Worm (Caenorhabditis elegans) whole organism, L4 larva: ENCODE results near the gene Y53C12B.1.

Experiments
- F37D6.2 ChIP-seq: sonication (generic microtip); optimal IDR thresholded peaks from 2 replicates; lab custom pipeline; 2016; ENCODE audit warnings: mild to moderate bottlenecking, missing genetic modification characterization, missing compliant biosample characterization
- F49E8.2 ChIP-seq: sonication (generic microtip); optimal IDR thresholded peaks from 2 replicates; lab custom pipeline; 2016; ENCODE audit warnings: missing compliant biosample characterization, mild to moderate bottlenecking, missing genetic modification characterization, borderline replicate concordance
- Y105C5A.15 ChIP-seq: fragments of 200-800 bp; sonication (Bioruptor generic); IDR thresholded peaks from 2 replicates; pipeline ENCODE4 v1.3.6; 2022; ENCODE audit warnings: missing genetic modification characterization, missing compliant biosample characterization
- Y48G9A.11 ChIP-seq: fragments of 200-800 bp; sonication (Bioruptor generic); IDR thresholded peaks from 2 replicates; pipeline ENCODE4 v1.3.6; 2022; ENCODE audit warnings: missing genetic modification reagents, missing genetic modification characterization, missing compliant biosample characterization
- Y75B8A.6 ChIP-seq: fragments of 200-800 bp; sonication (Bioruptor generic); IDR thresholded peaks from 2 replicates; pipeline ENCODE4 v1.3.6; 2022; ENCODE audit warnings: missing genetic modification reagents, missing genetic modification characterization, missing compliant biosample characterization
- aha-1 ChIP-seq: fragments of 150-350 bp; peaks from one replicate; lab custom pipeline; 2014; ENCODE audit warnings: missing biosample characterization, missing genetic modification characterization
- arid-1 ChIP-seq: fragments of 200-800 bp; sonication (Bioruptor generic); conservative IDR thresholded peaks from 2 replicates; pipeline ENCODE4 v1.3.6; 2022; ENCODE audit warnings: missing genetic modification reagents, missing genetic modification characterization, missing compliant biosample characterization
- ceh-32 ChIP-seq: sonication (generic microtip); optimal IDR thresholded peaks from 2 replicates; lab custom pipeline; 2016; ENCODE audit warnings: mild to moderate bottlenecking, missing genetic modification characterization, missing compliant biosample characterization; ENCODE audit not compliant: poor library complexity
- ceh-82 ChIP-seq: sonication (generic microtip); optimal IDR thresholded peaks from 2 replicates; lab custom pipeline; 2017; ENCODE audit warnings: missing biosample characterization, missing genetic modification characterization
- daf-8 ChIP-seq: fragments of 200-800 bp; sonication (Bioruptor generic); IDR thresholded peaks from 2 replicates; pipeline ENCODE4 v1.3.6; 2022; ENCODE audit warnings: missing genetic modification characterization, missing compliant biosample characterization
- dmd-6 ChIP-seq: fragments of 200-800 bp; sonication (Bioruptor generic); IDR thresholded peaks from 2 replicates; pipeline ENCODE4 v1.3.6; 2022; ENCODE audit warnings: missing genetic modification reagents, missing genetic modification characterization, missing compliant biosample characterization
- dmd-8 ChIP-seq: fragments of 200-800 bp; sonication (Bioruptor generic); IDR thresholded peaks from 2 replicates; pipeline ENCODE4 v1.3.6; 2022; ENCODE audit warnings: missing genetic modification characterization, missing compliant biosample characterization
- dve-1 ChIP-seq: sonication (generic microtip); optimal IDR thresholded peaks from 2 replicates; lab custom pipeline; 2017; ENCODE audit warnings: antibody characterized with exemption, mild to moderate bottlenecking, missing genetic modification characterization, missing compliant biosample characterization; ENCODE audit not compliant: insufficient read depth
- fkh-10 ChIP-seq: fragments of 150-350 bp; optimal IDR thresholded peaks from 2 replicates; lab custom pipeline; 2014; ENCODE audit warnings: missing biosample characterization, missing genetic modification reagents, missing genetic modification characterization
- gei-8 ChIP-seq: fragments of 200-800 bp; sonication (Bioruptor generic); optimal IDR thresholded peaks from 2 replicates; lab custom pipeline; 2018; ENCODE audit warnings: mild to moderate bottlenecking, missing genetic modification characterization, missing compliant biosample characterization
- hmg-1.1 ChIP-seq: fragments of 200-800 bp; sonication (Bioruptor generic); IDR thresholded peaks from 2 replicates; pipeline ENCODE4 v1.3.6; 2022; ENCODE audit warnings: missing genetic modification reagents, missing genetic modification characterization, missing compliant biosample characterization
- lin-38 ChIP-seq: fragments of 200-800 bp; sonication (Bioruptor generic); IDR thresholded peaks from 2 replicates; pipeline ENCODE4 v1.3.6; 2022; ENCODE audit warnings: missing genetic modification reagents, missing genetic modification characterization, missing compliant biosample characterization
- lin-39 ChIP-seq: fragments of 150-350 bp; optimal IDR thresholded peaks from 2 replicates; lab custom pipeline; 2014; ENCODE audit warnings: missing biosample characterization, missing genetic modification reagents, missing genetic modification characterization
- lir-3 ChIP-seq: sonication (generic microtip); optimal IDR thresholded peaks from 2 replicates; lab custom pipeline; 2016; ENCODE audit warnings: mild to moderate bottlenecking, missing genetic modification characterization, missing compliant biosample characterization
- lsy-2 ChIP-seq, 2 experiments: fragments of 150-350 bp in 1 of 2; sonication (generic microtip) in 1 of 2; optimal IDR thresholded peaks; 2 replicates each; lab custom pipeline; 2014 to 2017; ENCODE audit warnings: missing biosample characterization in 2 of 2, missing genetic modification characterization in 2 of 2
- mep-1 ChIP-seq: fragments of 150-350 bp; sonication (generic microtip); optimal IDR thresholded peaks from 3 replicates; lab custom pipeline; 2014; ENCODE audit warnings: missing biosample characterization, missing genetic modification characterization
- mes-2 ChIP-seq: sonication (generic microtip); optimal IDR thresholded peaks from 2 replicates; lab custom pipeline; 2016; ENCODE audit warnings: missing genotype, mild to moderate bottlenecking, missing genetic modification characterization, missing compliant biosample characterization; ENCODE audit not compliant: poor library complexity, severe bottlenecking
- mxl-3 ChIP-seq: fragments of 200-800 bp; sonication (Bioruptor generic); optimal IDR thresholded peaks from 2 replicates; lab custom pipeline; 2018; ENCODE audit warnings: mild to moderate bottlenecking, missing genetic modification characterization, missing compliant biosample characterization
- nhr-10 ChIP-seq: fragments of 150-350 bp; optimal IDR thresholded peaks from 2 replicates; lab custom pipeline; 2014; ENCODE audit warnings: missing biosample characterization, missing genetic modification characterization
- nhr-102 ChIP-seq: sonication (generic microtip); optimal IDR thresholded peaks from 2 replicates; lab custom pipeline; 2016; ENCODE audit warnings: mild to moderate bottlenecking, missing genetic modification characterization, moderate library complexity, missing compliant biosample characterization
- nhr-111 ChIP-seq: fragments of 200-800 bp; sonication (Bioruptor generic); optimal IDR thresholded peaks from 2 replicates; lab custom pipeline; 2018; ENCODE audit warnings: mild to moderate bottlenecking, missing genetic modification characterization, missing compliant biosample characterization
- nhr-237 ChIP-seq: sonication (generic microtip); optimal IDR thresholded peaks from 2 replicates; lab custom pipeline; 2017; ENCODE audit warnings: missing biosample characterization, missing genetic modification characterization
- nhr-25 ChIP-seq: sonication (generic microtip); optimal IDR thresholded peaks from 2 replicates; lab custom pipeline; 2017; ENCODE audit warnings: missing genetic modification characterization, mild to moderate bottlenecking, missing compliant biosample characterization, antibody characterized with exemption, moderate library complexity, borderline replicate concordance; ENCODE audit not compliant: insufficient read depth
- nhr-28 ChIP-seq: fragments of 150-350 bp; optimal IDR thresholded peaks from 2 replicates; lab custom pipeline; 2014; ENCODE audit warnings: missing biosample characterization, missing genetic modification characterization
- nhr-41 ChIP-seq: fragments of 200-800 bp; sonication (Bioruptor generic); IDR thresholded peaks from 2 replicates; pipeline ENCODE4 v1.3.6; 2022; ENCODE audit warnings: missing genetic modification reagents, missing genetic modification characterization, missing compliant biosample characterization
- nhr-6 ChIP-seq: fragments of 150-350 bp; optimal IDR thresholded peaks from 2 replicates; lab custom pipeline; 2014; ENCODE audit warnings: missing biosample characterization, missing genetic modification characterization
- nhr-76 ChIP-seq: fragments of 150-350 bp; optimal IDR thresholded peaks from 2 replicates; lab custom pipeline; 2014; ENCODE audit warnings: missing biosample characterization, missing genetic modification characterization
- nhr-77 ChIP-seq: fragments of 150-350 bp; optimal IDR thresholded peaks from 2 replicates; lab custom pipeline; 2014; ENCODE audit warnings: missing biosample characterization, missing genetic modification characterization
- pha-4 ChIP-seq, 2 experiments: fragments of 150-350 bp in 1 of 2; fragments of 200-800 bp in 1 of 2; sonication (Bioruptor generic) in 1 of 2; IDR thresholded peaks in 1 of 2; optimal IDR thresholded peaks in 1 of 2; 2 replicates each; pipeline versions ENCODE4 v1.3.6 to Lab custom; 2014 to 2022; ENCODE audit warnings: missing genetic modification characterization in 2 of 2, missing genetic modification reagents in 2 of 2, missing biosample characterization in 1 of 2, missing compliant biosample characterization in 1 of 2
- pqm-1 ChIP-seq: sonication (generic microtip); optimal IDR thresholded peaks from 2 replicates; lab custom pipeline; 2017; ENCODE audit warnings: missing biosample characterization, missing genetic modification characterization
- sdz-12 ChIP-seq: fragments of 200-800 bp; sonication (Bioruptor generic); optimal IDR thresholded peaks from 2 replicates; lab custom pipeline; 2018; ENCODE audit warnings: mild to moderate bottlenecking, missing genetic modification characterization, missing compliant biosample characterization
- set-16 ChIP-seq: fragments of 200-800 bp; sonication (Bioruptor generic); IDR thresholded peaks from 2 replicates; pipeline ENCODE4 v1.3.6; 2022; ENCODE audit warnings: missing genetic modification reagents, missing genetic modification characterization, missing compliant biosample characterization
- skn-1 ChIP-seq: fragments of 150-350 bp; optimal IDR thresholded peaks from 2 replicates; lab custom pipeline; 2014; ENCODE audit warnings: missing biosample characterization, missing genetic modification characterization
- snpc-1.2 ChIP-seq: fragments of 200-800 bp; sonication (Bioruptor generic); IDR thresholded peaks from 2 replicates; pipeline ENCODE4 v1.3.6; 2022; ENCODE audit warnings: missing genetic modification reagents, missing genetic modification characterization, missing compliant biosample characterization
- snpc-4 ChIP-seq: fragments of 150-350 bp; optimal IDR thresholded peaks from 2 replicates; lab custom pipeline; 2014; ENCODE audit warnings: missing biosample characterization, missing genetic modification characterization
- unc-39 ChIP-seq: sonication (generic microtip); optimal IDR thresholded peaks from 2 replicates; lab custom pipeline; 2017; ENCODE audit warnings: missing biosample characterization, missing genetic modification characterization
- unc-62 ChIP-seq, 3 experiments: fragments of 150-350 bp in 1 of 3; sonication (generic microtip); optimal IDR thresholded peaks in 2 of 3; peaks in 1 of 3; 1 replicate in 1 of 3; 2 replicates in 2 of 3; lab custom pipeline; 2014 to 2017; ENCODE audit warnings: missing biosample characterization in 3 of 3, missing genetic modification characterization in 3 of 3, missing genetic modification reagents in 3 of 3, missing genotype in 1 of 3
- vab-7 ChIP-seq: fragments of 200-800 bp; sonication (Bioruptor generic); IDR thresholded peaks from 2 replicates; pipeline ENCODE4 v1.3.6; 2022; ENCODE audit warnings: missing genetic modification reagents, missing genetic modification characterization, missing compliant biosample characterization
- zip-2 ChIP-seq: fragments of 150-350 bp; optimal IDR thresholded peaks from 2 replicates; lab custom pipeline; 2014; ENCODE audit warnings: missing biosample characterization, missing genetic modification characterization
- ztf-11 ChIP-seq: fragments of 150-350 bp; optimal IDR thresholded peaks from 2 replicates; lab custom pipeline; 2014; ENCODE audit warnings: missing biosample characterization, missing genetic modification characterization

Y53C12B.1 gene

ce11 chrII:9786215-9786614 is 40.3 kb upstream of the Y53C12B.1 start:
- TF ChIP-seq Y75B8A.6 (GFP tag; lab: Robert Waterston, UW) (no peak), nhr-25 (tag; lab: Kevin White, UChicago) (peak; percentile 14)

ce11 chrII:9782337-9782736 is 36.5 kb upstream of the Y53C12B.1 start, which contains the start of gene T10B9.14:
Gene T10B9.14 (minus strand): TSS chrII:9782437.
- TF ChIP-seq nhr-111 (GFP tag; lab: Kevin White, UChicago) (no peak), sdz-12 (GFP tag; lab: Kevin White, UChicago) (no peak), set-16 (GFP tag; lab: Robert Waterston, UW) (no peak), pha-4 (GFP tag; IDR thresholded peaks at IDR 0.05; lab: Robert Waterston, UW) (no peak), pha-4 (tag; optimal IDR thresholded peaks at IDR 0.05; lab: Kevin White, UChicago) (no peak), daf-8 (GFP tag; lab: Robert Waterston, UW) (no peak), lir-3 (tag; lab: Kevin White, UChicago) (no peak), lin-38 (GFP tag; lab: Robert Waterston, UW) (no peak), Y75B8A.6 (GFP tag; lab: Robert Waterston, UW) (no peak), lin-39 (tag; lab: Kevin White, UChicago) (no peak), hmg-1.1 (no peak), snpc-1.2 (GFP tag; lab: Robert Waterston, UW) (no peak), nhr-76 (tag; lab: Kevin White, UChicago) (no peak), fkh-10 (GFP tag; lab: Kevin White, UChicago) (no peak), skn-1 (tag; lab: Kevin White, UChicago) (no peak), ceh-82 (tag; lab: Kevin White, UChicago) (no peak), zip-2 (tag; lab: Kevin White, UChicago) (no peak), F49E8.2 (tag; lab: Kevin White, UChicago) (no peak), Y105C5A.15 (GFP tag; lab: Robert Waterston, UW) (no peak), lsy-2 (tag; optimal IDR thresholded peaks at IDR 0.05; lab: Kevin White, UChicago) (no peak)

ce11 chrII:9781842-9782241 is 36.0 kb upstream of the Y53C12B.1 start, which contains the start of gene cyp-13A1:
Gene cyp-13A1 (minus strand): TSS chrII:9781997.
- no peak for TF ChIP-seq unc-39 (tag; lab: Kevin White, UChicago)
- peak; percentile 6 for TF ChIP-seq dve-1 (tag; lab: Kevin White, UChicago)
- no peak for TF ChIP-seq daf-8 (GFP tag; lab: Robert Waterston, UW)
- TF ChIP-seq nhr-237 (tag; lab: Kevin White, UChicago), result no peak
- no peak for TF ChIP-seq nhr-41 (GFP tag; lab: Robert Waterston, UW)
- peak; percentile 27 for TF ChIP-seq nhr-77 (tag; lab: Kevin White, UChicago)
- TF ChIP-seq ztf-11 (tag; lab: Kevin White, UChicago), result no peak
- peak; percentile 64 for TF ChIP-seq nhr-28
- TF ChIP-seq snpc-4, result no peak
- TF ChIP-seq nhr-102, result peak; percentile 15
- no peak for TF ChIP-seq Y48G9A.11 (GFP tag; lab: Robert Waterston, UW)
- peak; percentile 27 for TF ChIP-seq pqm-1 (tag; lab: Kevin White, UChicago)
- no peak for TF ChIP-seq aha-1 (tag; lab: Kevin White, UChicago)
- TF ChIP-seq dmd-6 (GFP tag; lab: Robert Waterston, UW), result peak; percentile 67; the same call in 1 of the 2 replicates
- TF ChIP-seq lsy-2 (tag; optimal IDR thresholded peaks at IDR 0.05; lab: Kevin White, UChicago), result no peak
- TF ChIP-seq lin-38 (GFP tag; lab: Robert Waterston, UW), result no peak
- TF ChIP-seq unc-62 (GFP tag; optimal IDR thresholded peaks at IDR 0.05 in 1 of 2; lab: Kevin White, UChicago), result peak in 1 of 2 experiments; percentile 87
- no peak for TF ChIP-seq unc-62 (tag; optimal IDR thresholded peaks at IDR 0.05; lab: Kevin White, UChicago)

DNA sequence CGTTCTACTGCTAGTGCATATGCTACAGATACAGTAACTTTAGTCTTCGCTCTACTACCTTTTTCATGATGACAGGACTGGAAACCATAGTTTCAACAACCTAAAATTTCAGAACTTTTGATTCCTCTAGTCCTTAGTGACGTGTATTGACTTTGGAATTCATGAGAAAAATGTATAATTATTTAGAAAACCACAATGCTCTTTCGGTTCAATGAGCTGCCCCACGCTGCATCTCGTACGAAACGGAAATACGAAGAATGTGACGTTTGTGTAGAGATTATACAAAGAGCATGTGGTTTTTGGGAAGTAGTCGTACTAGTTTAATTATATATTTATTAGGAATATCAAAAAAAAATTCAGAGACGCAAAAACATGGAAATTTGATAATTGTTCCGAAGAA is 32.6 kb upstream of the Y53C12B.1 start:
- TF ChIP-seq dmd-8 (GFP tag; lab: Robert Waterston, UW) (no peak), mep-1 (tag; lab: Kevin White, UChicago) (no peak), nhr-25 (tag; lab: Kevin White, UChicago) (no peak), skn-1 (tag; lab: Kevin White, UChicago) (no peak), mes-2 (tag; lab: Kevin White, UChicago) (no peak), nhr-10 (no peak), arid-1 (no peak), ceh-32 (tag; lab: Kevin White, UChicago) (no peak), nhr-6 (no peak), gei-8 (GFP tag; lab: Kevin White, UChicago) (no peak), mxl-3 (GFP tag; lab: Kevin White, UChicago) (no peak), unc-62 (GFP tag; optimal IDR thresholded peaks at IDR 0.05 in 1 of 2; lab: Kevin White, UChicago) (peak in 1 of 2 experiments; percentile 19), unc-62 (tag; optimal IDR thresholded peaks at IDR 0.05; lab: Kevin White, UChicago) (no peak), vab-7 (no peak), aha-1 (tag; lab: Kevin White, UChicago) (peak; percentile 9), F37D6.2 (tag; lab: Kevin White, UChicago) (no peak)
